Fruit fly (Drosophila melanogaster) whole organism, prepupa: ENCODE data around the gene ND-20.

Experiments used
- CG3919 ChIP-seq: fragments of 200-800 bp; sonication (Bioruptor generic); optimal IDR thresholded peaks from 3 replicates; lab custom pipeline; 2016; ENCODE audit warnings: missing biosample characterization, missing genetic modification characterization
- CG6808 ChIP-seq: fragments of 200-800 bp; sonication (Bioruptor generic); optimal IDR thresholded peaks from 3 replicates; lab custom pipeline; 2017; ENCODE audit warnings: missing biosample characterization, missing genetic modification characterization, mild to moderate bottlenecking, moderate library complexity, missing genetic modification reagents
- CG8319 ChIP-seq: fragments of 200-800 bp; sonication (Bioruptor generic); optimal IDR thresholded peaks from 3 replicates; lab custom pipeline; 2016; ENCODE audit warnings: missing biosample characterization, missing genetic modification characterization
- CG9139 ChIP-seq: fragments of 200-800 bp; sonication (Bioruptor generic); optimal IDR thresholded peaks from 3 replicates; lab custom pipeline; 2017; ENCODE audit warnings: missing biosample characterization, mild to moderate bottlenecking, missing genetic modification characterization
- Eip75B ChIP-seq: fragments of 200-800 bp; sonication (Bioruptor generic); optimal IDR thresholded peaks from 3 replicates; lab custom pipeline; 2016; ENCODE audit warnings: missing biosample characterization, missing genetic modification characterization
- Eip78C ChIP-seq: fragments of 200-800 bp; sonication (Bioruptor generic); peaks from one replicate; lab custom pipeline; 2016; ENCODE audit warnings: missing biosample characterization, missing genetic modification characterization
- Gug ChIP-seq: fragments of 200-800 bp; sonication (Bioruptor generic); IDR thresholded peaks from 2 replicates; pipeline ENCODE4 v1.3.6; 2022; ENCODE audit warnings: missing biosample characterization, missing genetic modification characterization
- pdm3 ChIP-seq: fragments of 200-800 bp; sonication (Bioruptor generic); optimal IDR thresholded peaks from 3 replicates; lab custom pipeline; 2016; ENCODE audit warnings: missing biosample characterization, missing genetic modification characterization
- salr ChIP-seq, 2 experiments: fragments of 200-800 bp; sonication (Bioruptor generic); optimal IDR thresholded peaks; 3 replicates each; lab custom pipeline; 2016 to 2018; ENCODE audit warnings: missing biosample characterization in 2 of 2, missing genetic modification characterization in 2 of 2, mild to moderate bottlenecking in 1 of 2
- vri ChIP-seq: fragments of 200-800 bp; sonication (Bioruptor generic); optimal IDR thresholded peaks from 3 replicates; lab custom pipeline; 2016; ENCODE audit warnings: missing biosample characterization, mild to moderate bottlenecking, missing genetic modification characterization

DNA sequence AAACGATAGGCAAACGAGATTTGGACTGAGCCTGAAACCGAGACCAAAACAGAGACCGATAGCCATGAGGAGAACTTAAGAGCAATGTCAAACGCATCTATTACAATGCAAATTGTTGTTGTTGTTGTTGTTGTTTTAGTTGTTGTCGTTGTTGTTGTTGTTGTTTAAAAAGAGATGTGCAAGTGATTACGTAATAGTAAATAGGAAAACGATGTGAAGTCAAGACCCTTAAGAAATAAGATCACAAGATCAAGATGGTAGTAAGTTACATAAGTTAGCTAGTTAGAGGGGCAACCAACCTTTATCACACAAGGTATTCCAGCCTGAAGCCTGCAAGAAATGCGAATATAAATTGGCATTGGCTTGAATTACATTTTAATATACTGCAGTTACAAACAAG lies 36.6 kb downstream of the ND-20 start:
- TF ChIP-seq Eip75B (GFP tag; lab: Kevin White, UChicago) (no peak), Gug (GFP tag; lab: Robert Waterston, UW) (no peak), pdm3 (GFP tag; lab: Kevin White, UChicago) (no peak), vri (GFP tag; lab: Kevin White, UChicago) (no peak), salr (GFP tag; optimal IDR thresholded peaks at IDR 0.05; lab: Kevin White, UChicago) (no peak), CG8319 (GFP tag; lab: Kevin White, UChicago) (no peak), CG9139 (no peak), CG6808 (GFP tag; lab: Kevin White, UChicago) (no peak), CG3919 (GFP tag; lab: Kevin White, UChicago) (no peak), Eip78C (GFP tag; lab: Kevin White, UChicago) (no peak)
